Worm (Caenorhabditis elegans): ENCODE data around the gene rsp-8.

Gene rsp-8

DNA sequence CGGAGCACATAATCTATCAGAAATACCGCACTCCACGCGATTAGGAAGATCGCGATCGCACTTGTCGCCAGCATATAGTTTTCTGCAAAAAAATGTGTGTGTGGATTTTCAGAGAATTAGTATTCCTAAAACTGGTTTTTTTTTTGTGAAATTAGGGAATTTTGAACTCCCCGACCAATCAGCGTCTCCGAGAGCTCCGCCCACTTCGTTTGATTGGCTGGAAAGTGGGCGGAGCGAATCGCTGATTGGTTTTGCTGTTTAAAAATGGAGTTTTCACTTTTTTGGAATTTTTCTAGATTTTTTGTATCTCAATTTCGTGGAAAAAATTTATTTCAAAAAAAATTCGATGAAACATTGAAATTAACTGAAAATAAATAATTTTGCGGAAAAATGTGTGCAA lies 34.9 kb downstream of the rsp-8 start:
- TF ChIP-seq skn-1 (tag; optimal IDR thresholded peaks at IDR 0.05) (no peak), dmd-6 (GFP tag; IDR thresholded peaks at IDR 0.05) (no peak), nhr-41 (GFP tag; IDR thresholded peaks at IDR 0.05) (no peak), mxl-2 (GFP tag; conservative IDR thresholded peaks at IDR 0.05) (no peak), pha-4 (GFP tag; IDR thresholded peaks at IDR 0.05) (no peak), pha-4 (tag; optimal IDR thresholded peaks at IDR 0.05) (no peak), mdt-29 (GFP tag; IDR thresholded peaks at IDR 0.05) (no peak), ces-1 (GFP tag; optimal IDR thresholded peaks at IDR 0.05) (no peak), unc-39 (tag; optimal IDR thresholded peaks at IDR 0.05) (no peak), nhr-48 (tag; optimal IDR thresholded peaks at IDR 0.05) (no peak), dmd-9 (GFP tag; IDR thresholded peaks at IDR 0.05) (no peak)

DNA sequence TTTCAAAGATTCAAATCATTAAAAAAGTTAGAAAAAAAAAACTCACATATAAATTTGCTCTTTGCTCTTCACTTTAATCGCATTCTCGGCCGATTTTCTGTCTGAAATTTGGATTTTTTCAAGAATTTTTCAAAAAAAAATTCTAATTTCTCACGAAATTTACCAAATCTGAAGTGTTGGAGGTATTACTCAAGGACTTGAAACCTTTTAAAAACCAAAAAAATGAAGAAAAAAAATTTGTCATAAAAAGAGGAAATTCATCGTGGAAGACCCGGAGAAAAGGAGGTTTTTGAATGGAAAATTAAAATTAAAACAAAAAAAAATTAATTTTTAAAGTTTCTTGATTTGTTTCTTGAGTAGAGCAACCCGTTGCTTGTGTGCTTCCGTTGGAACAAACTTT lies 35.9 kb downstream of the rsp-8 start, which contains the start of gene Y56A3A.2:
Gene Y56A3A.2, minus strand, starts transcription at position 101 of the 400 bp plus-strand sequence.
- TF ChIP-seq ceh-62 (tag; optimal IDR thresholded peaks at IDR 0.05), result no peak
- no peak for TF ChIP-seq daf-8 (GFP tag; IDR thresholded peaks at IDR 0.05)
- TF ChIP-seq ztf-7 (tag; optimal IDR thresholded peaks at IDR 0.05), result no peak
- no peak for TF ChIP-seq egl-27 (tag; optimal IDR thresholded peaks at IDR 0.05)
- TF ChIP-seq spr-3 (GFP tag; optimal IDR thresholded peaks at IDR 0.05), result no peak
- TF ChIP-seq hmg-1.1 (GFP tag; IDR thresholded peaks at IDR 0.05), result no peak
- no peak for TF ChIP-seq nhr-25 (tag; optimal IDR thresholded peaks at IDR 0.05; ENCODE audit: borderline replicate concordance, insufficient read depth)

DNA sequence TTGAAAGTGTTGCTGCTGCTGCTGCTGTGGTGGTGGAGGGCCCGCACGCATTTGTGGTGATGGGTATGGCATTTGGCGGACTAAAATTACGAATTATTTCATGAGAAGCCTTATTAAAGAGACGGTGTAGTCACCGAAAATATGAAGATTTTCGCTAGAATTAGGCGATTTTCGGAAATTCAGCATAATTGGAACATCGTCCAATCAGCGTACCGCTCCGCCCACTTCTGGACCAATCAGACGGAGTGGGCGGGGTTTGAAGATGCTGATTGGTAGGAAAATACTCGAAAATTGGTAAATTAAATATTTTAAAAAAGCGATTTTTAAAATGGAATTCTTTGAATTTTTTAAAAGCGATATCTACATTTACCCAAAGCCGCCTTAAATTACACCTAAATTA lies 39.9 kb downstream of the rsp-8 start:
- no peak for TF ChIP-seq ceh-20 (GFP tag; IDR thresholded peaks at IDR 0.05)
- TF ChIP-seq lin-39 (tag; optimal IDR thresholded peaks at IDR 0.05), result no peak
- TF ChIP-seq cey-2 (tag; optimal IDR thresholded peaks at IDR 0.05; ENCODE audit: borderline replicate concordance, insufficient read depth), result no peak
- TF ChIP-seq mes-2 (tag; optimal IDR thresholded peaks at IDR 0.05; ENCODE audit: poor library complexity, severe bottlenecking), result no peak
- no peak for TF ChIP-seq dve-1 (tag; optimal IDR thresholded peaks at IDR 0.05; ENCODE audit: insufficient read depth)
- TF ChIP-seq spr-3 (GFP tag; optimal IDR thresholded peaks at IDR 0.05), result no peak
- TF ChIP-seq lir-3 (tag; optimal IDR thresholded peaks at IDR 0.05), result no peak
- TF ChIP-seq ctbp-1 (GFP tag; IDR thresholded peaks at IDR 0.05), result no peak

DNA sequence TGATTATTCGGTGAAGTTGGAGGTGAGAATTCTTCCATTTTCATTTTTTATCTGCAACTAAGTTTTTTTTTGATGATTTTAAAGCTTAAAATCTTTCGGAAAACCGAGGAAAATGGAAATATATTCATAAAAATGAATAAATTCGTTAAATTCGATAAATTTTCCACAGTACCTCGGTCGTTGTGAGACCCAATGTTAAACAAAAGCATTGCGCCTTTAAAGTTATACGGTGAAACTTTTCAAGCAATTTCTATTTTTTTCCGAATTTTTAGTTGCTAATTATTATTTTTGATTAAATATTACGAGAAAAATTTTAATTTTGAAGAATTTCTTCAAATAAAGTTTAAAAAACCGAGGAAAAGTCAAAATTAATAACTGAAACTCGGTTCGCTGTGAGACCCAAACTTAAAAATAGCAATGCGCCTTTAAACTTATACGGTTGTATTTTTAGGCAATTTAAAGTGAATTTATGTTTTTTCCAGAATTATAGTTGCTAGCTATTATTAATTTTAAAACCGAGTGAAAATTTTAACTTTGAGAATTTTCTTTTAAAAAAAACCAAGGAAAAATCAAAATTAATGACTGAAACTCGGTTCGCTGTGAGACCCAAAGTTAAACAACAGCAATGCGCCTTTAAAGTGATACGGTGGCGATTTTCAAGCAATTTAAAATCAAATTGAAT lies 43.2 kb downstream of the rsp-8 start, which contains the start of gene taf-12:
Gene taf-12, minus strand, starts transcription at position 51 of the 682 bp plus-strand sequence.
- TF ChIP-seq mep-1 (tag; optimal IDR thresholded peaks at IDR 0.05), result no peak
- TF ChIP-seq nhr-237 (tag; optimal IDR thresholded peaks at IDR 0.05), result no peak
- TF ChIP-seq lir-3 (tag; optimal IDR thresholded peaks at IDR 0.05), result no peak
- no peak for TF ChIP-seq rbr-2 (tag; optimal IDR thresholded peaks at IDR 0.05)
- TF ChIP-seq fkh-10 (GFP tag; optimal IDR thresholded peaks at IDR 0.05), result no peak
- no peak for TF ChIP-seq php-3 (GFP tag; IDR thresholded peaks at IDR 0.05)
- no peak for TF ChIP-seq unc-39 (tag; optimal IDR thresholded peaks at IDR 0.05)
- TF ChIP-seq unc-130 (GFP tag; optimal IDR thresholded peaks at IDR 0.05), result peak; percentile 61
- TF ChIP-seq D1046.2 (GFP tag; IDR thresholded peaks at IDR 0.05), result no peak
- TF ChIP-seq hlh-30 (tag; optimal IDR thresholded peaks at IDR 0.05; ENCODE audit: insufficient read depth), result no peak
- no peak for TF ChIP-seq nhr-42 (GFP tag; IDR thresholded peaks at IDR 0.05)
- no peak for TF ChIP-seq lin-29 (GFP tag; IDR thresholded peaks at IDR 0.05)
- TF ChIP-seq lin-1 (GFP tag; IDR thresholded peaks at IDR 0.05), result no peak
- TF ChIP-seq attf-4 (tag; optimal IDR thresholded peaks at IDR 0.05), result no peak
- TF ChIP-seq duxl-1 (tag; optimal IDR thresholded peaks at IDR 0.05; ENCODE audit: poor library complexity), result no peak
- no peak for TF ChIP-seq T20F7.1 (GFP tag; optimal IDR thresholded peaks at IDR 0.05)
- TF ChIP-seq gei-8 (GFP tag; optimal IDR thresholded peaks at IDR 0.05), result no peak
- TF ChIP-seq nhr-25 (tag; optimal IDR thresholded peaks at IDR 0.05; ENCODE audit: borderline replicate concordance, insufficient read depth), result no peak
- 0 out of 2 replicates have a peak, but pooled peaks have one; percentile 25 for TF ChIP-seq lin-38 (GFP tag; IDR thresholded peaks at IDR 0.05)
- TF ChIP-seq fos-1 (tag; optimal IDR thresholded peaks at IDR 0.05), result no peak
- no peak for TF ChIP-seq vab-7 (GFP tag; IDR thresholded peaks at IDR 0.05)
- no peak for TF ChIP-seq pqm-1 (tag; optimal IDR thresholded peaks at IDR 0.05)
- no peak for TF ChIP-seq dmd-6 (GFP tag; IDR thresholded peaks at IDR 0.05)
- no peak for TF ChIP-seq ZK546.5 (tag; optimal IDR thresholded peaks at IDR 0.05)

Measured in whole organism, L4 larva.